Fruit fly (Drosophila melanogaster) whole organism, embryonic: ENCODE results near the gene Agpat1.

ENCODE experiments used
- C15 ChIP-seq: fragments of 200-800 bp; sonication (Bioruptor generic); IDR thresholded peaks from 3 replicates; pipeline ENCODE4 v1.3.6; 2022; ENCODE audit warnings: missing biosample characterization, missing genetic modification characterization
- CG10274 ChIP-seq: fragments of 200-800 bp; sonication (Bioruptor generic); optimal IDR thresholded peaks from 3 replicates; lab custom pipeline; 2017; ENCODE audit warnings: missing biosample characterization, mild to moderate bottlenecking, missing genetic modification characterization
- CG12071 ChIP-seq: fragments of 200-800 bp; sonication (Bioruptor generic); optimal IDR thresholded peaks from 3 replicates; lab custom pipeline; 2018; ENCODE audit warnings: missing biosample characterization, mild to moderate bottlenecking, missing genetic modification characterization
- CG13775 ChIP-seq: fragments of 200-800 bp; sonication (Bioruptor generic); optimal IDR thresholded peaks from 3 replicates; lab custom pipeline; 2017; ENCODE audit warnings: missing biosample characterization, mild to moderate bottlenecking, missing genetic modification characterization
- CG15269 ChIP-seq: fragments of 200-800 bp; sonication (Bioruptor generic); optimal IDR thresholded peaks from 2 replicates; lab custom pipeline; 2018; ENCODE audit warnings: missing biosample characterization, mild to moderate bottlenecking, missing genetic modification characterization, moderate library complexity
- CG1603 ChIP-seq: fragments of 200-800 bp; sonication (Bioruptor generic); optimal IDR thresholded peaks from 2 replicates; lab custom pipeline; 2019; ENCODE audit warnings: missing biosample characterization, mild to moderate bottlenecking, missing genetic modification characterization, moderate library complexity
- CG17361 ChIP-seq: fragments of 200-800 bp; sonication (Bioruptor generic); IDR thresholded peaks from 3 replicates; pipeline ENCODE4 v1.3.6; 2022; ENCODE audit warnings: missing biosample characterization, missing genetic modification characterization
- CG17568 ChIP-seq: fragments of 200-800 bp; sonication (Bioruptor generic); optimal IDR thresholded peaks from 2 replicates; lab custom pipeline; 2018; ENCODE audit warnings: missing biosample characterization, mild to moderate bottlenecking, missing genetic modification characterization, moderate library complexity
- CG2129 ChIP-seq: fragments of 200-800 bp; sonication (Bioruptor generic); IDR thresholded peaks from 2 replicates; pipeline ENCODE4 v1.3.6; 2022; ENCODE audit warnings: missing biosample characterization, missing genetic modification characterization; ENCODE audit not compliant: partially characterized antibody
- CG31224 ChIP-seq: fragments of 200-800 bp; sonication (Bioruptor generic); IDR thresholded peaks from 2 replicates; pipeline ENCODE4 v1.3.6; 2022; ENCODE audit warnings: missing biosample characterization, missing genetic modification characterization
- CG4360 ChIP-seq: fragments of 200-800 bp; sonication (Bioruptor generic); IDR thresholded peaks from 2 replicates; pipeline ENCODE4 v1.3.6; 2022; ENCODE audit warnings: missing biosample characterization, missing genetic modification characterization
- CG6254 ChIP-seq: fragments of 200-800 bp; sonication (Bioruptor generic); optimal IDR thresholded peaks from 3 replicates; lab custom pipeline; 2017; ENCODE audit warnings: mild to moderate bottlenecking, missing biosample characterization, missing genetic modification reagents, missing genetic modification characterization
- Chrac-16 ChIP-seq: fragments of 200-800 bp; sonication (Bioruptor generic); optimal IDR thresholded peaks from 3 replicates; lab custom pipeline; 2016; ENCODE audit warnings: missing biosample characterization, missing genetic modification characterization
- Deaf1 ChIP-seq: fragments of 200-800 bp; optimal IDR thresholded peaks from 3 replicates; lab custom pipeline; 2019; ENCODE audit warnings: missing biosample characterization, mild to moderate bottlenecking, missing genetic modification characterization, moderate library complexity
- Doc2 ChIP-seq: fragments of 200-800 bp; sonication (Bioruptor generic); IDR thresholded peaks from 2 replicates; pipeline ENCODE4 v1.3.6; 2022; ENCODE audit warnings: missing biosample characterization, missing genetic modification characterization
- E2f2 ChIP-seq: fragments of 200-800 bp; sonication (Bioruptor generic); IDR thresholded peaks from 2 replicates; pipeline ENCODE4 v1.3.6; 2022; ENCODE audit warnings: missing biosample characterization, missing genetic modification characterization
- Fer1 ChIP-seq: fragments of 200-800 bp; sonication (Bioruptor generic); optimal IDR thresholded peaks from 2 replicates; lab custom pipeline; 2017; ENCODE audit warnings: missing biosample characterization, mild to moderate bottlenecking, missing genetic modification characterization
- Hey ChIP-seq: fragments of 200-800 bp; sonication (Bioruptor generic); optimal IDR thresholded peaks from 3 replicates; lab custom pipeline; 2018; ENCODE audit warnings: missing biosample characterization, mild to moderate bottlenecking, missing genetic modification characterization
- HmgD ChIP-seq: fragments of 200-800 bp; sonication (Bioruptor generic); optimal IDR thresholded peaks from 3 replicates; lab custom pipeline; 2016; ENCODE audit warnings: missing biosample characterization, missing genetic modification characterization
- HmgZ ChIP-seq: fragments of 200-800 bp; sonication (Bioruptor generic); optimal IDR thresholded peaks from 2 replicates; lab custom pipeline; 2018; ENCODE audit warnings: missing biosample characterization, mild to moderate bottlenecking, missing genetic modification characterization
- Mrtf ChIP-seq: fragments of 200-800 bp; sonication (Bioruptor generic); IDR thresholded peaks from 3 replicates; pipeline ENCODE4 v1.3.6; 2022; ENCODE audit warnings: missing biosample characterization, missing genetic modification characterization
- NC2α ChIP-seq: fragments of 200-800 bp; sonication (Bioruptor generic); optimal IDR thresholded peaks from 2 replicates; lab custom pipeline; 2016; ENCODE audit warnings: missing biosample characterization, missing genetic modification characterization
- NFAT ChIP-seq: fragments of 200-800 bp; sonication (Bioruptor generic); IDR thresholded peaks from 2 replicates; pipeline ENCODE4 v1.3.6; 2022; ENCODE audit warnings: missing biosample characterization, missing genetic modification characterization
- Sin3A ChIP-seq: fragments of >200 bp; optimal IDR thresholded peaks from 2 replicates; lab custom pipeline; 2018
- Sox100B ChIP-seq: fragments of 200-800 bp; sonication (Bioruptor generic); optimal IDR thresholded peaks from 3 replicates; lab custom pipeline; 2018; ENCODE audit warnings: missing biosample characterization, mild to moderate bottlenecking, missing genetic modification characterization
- Spps ChIP-seq: fragments of 200-800 bp; sonication (Bioruptor generic); optimal IDR thresholded peaks from 2 replicates; lab custom pipeline; 2018; ENCODE audit warnings: missing biosample characterization, mild to moderate bottlenecking, missing genetic modification characterization
- Sry-δ ChIP-seq: fragments of 200-800 bp; sonication (Bioruptor generic); optimal IDR thresholded peaks from 2 replicates; lab custom pipeline; 2016; ENCODE audit warnings: missing biosample characterization, missing genetic modification characterization
- Trl ChIP-seq, 3 experiments: fragments of >200 bp in 2 of 3; fragments of 200-800 bp in 1 of 3; sonication (Bioruptor generic) in 1 of 3; optimal IDR thresholded peaks; 2 replicates in 1 of 3; 3 replicates in 2 of 3; lab custom pipeline; 2016 to 2017; ENCODE audit warnings: missing biosample characterization in 1 of 3, missing genetic modification characterization in 1 of 3
- Xrp1 ChIP-seq: fragments of 200-800 bp; sonication (Bioruptor generic); IDR thresholded peaks from 2 replicates; pipeline ENCODE4 v1.3.6; 2022; ENCODE audit warnings: missing biosample characterization, missing genetic modification characterization
- ac ChIP-seq: fragments of 200-800 bp; sonication (Bioruptor generic); optimal IDR thresholded peaks from 3 replicates; lab custom pipeline; 2017; ENCODE audit warnings: missing biosample characterization, mild to moderate bottlenecking, missing genetic modification characterization
- bcd ChIP-seq: fragments of 200-800 bp; sonication (Bioruptor generic); optimal IDR thresholded peaks from 2 replicates; lab custom pipeline; 2017; ENCODE audit warnings: missing biosample characterization, mild to moderate bottlenecking, missing genetic modification characterization
- croc ChIP-seq: fragments of 200-800 bp; sonication (Bioruptor generic); conservative IDR thresholded peaks from 3 replicates; pipeline ENCODE4 v1.3.6; 2022; ENCODE audit warnings: missing biosample characterization, missing genetic modification characterization
- crol ChIP-seq: fragments of 200-800 bp; sonication (Bioruptor generic); IDR thresholded peaks from 2 replicates; pipeline ENCODE4 v1.3.6; 2022; ENCODE audit warnings: missing biosample characterization, missing genetic modification characterization
- dan ChIP-seq: fragments of 200-800 bp; sonication (Bioruptor generic); IDR thresholded peaks from 2 replicates; pipeline ENCODE4 v1.3.6; 2022; ENCODE audit warnings: missing biosample characterization, missing genetic modification characterization
- dm ChIP-seq: fragments of 200-800 bp; sonication (Bioruptor generic); optimal IDR thresholded peaks from 3 replicates; lab custom pipeline; 2016; ENCODE audit warnings: missing biosample characterization, missing genetic modification characterization
- eyg ChIP-seq: fragments of 200-800 bp; sonication (Bioruptor generic); optimal IDR thresholded peaks from 3 replicates; lab custom pipeline; 2016; ENCODE audit warnings: missing biosample characterization, missing genetic modification characterization
- fd3F ChIP-seq: fragments of 200-800 bp; sonication (Bioruptor generic); optimal IDR thresholded peaks from 2 replicates; lab custom pipeline; 2018; ENCODE audit warnings: missing biosample characterization, mild to moderate bottlenecking, missing genetic modification characterization, moderate library complexity
- gro ChIP-seq: fragments of 200-800 bp; sonication (Bioruptor generic); optimal IDR thresholded peaks from 2 replicates; lab custom pipeline; 2016; ENCODE audit warnings: missing biosample characterization, missing genetic modification characterization
- jing ChIP-seq: fragments of 200-800 bp; sonication (Bioruptor generic); optimal IDR thresholded peaks from 2 replicates; lab custom pipeline; 2018; ENCODE audit warnings: missing biosample characterization, mild to moderate bottlenecking, missing genetic modification characterization
- luna ChIP-seq: fragments of 200-800 bp; sonication (Bioruptor generic); optimal IDR thresholded peaks from 2 replicates; lab custom pipeline; 2016; ENCODE audit warnings: missing biosample characterization, missing genetic modification characterization
- pb ChIP-seq: fragments of 200-800 bp; sonication (Bioruptor generic); optimal IDR thresholded peaks from 3 replicates; lab custom pipeline; 2016; ENCODE audit warnings: missing biosample characterization, missing genetic modification characterization
- seq ChIP-seq: fragments of 200-800 bp; sonication (Bioruptor generic); IDR thresholded peaks from 2 replicates; pipeline ENCODE4 v1.3.6; 2022; ENCODE audit warnings: missing biosample characterization, missing genetic modification characterization
- slbo ChIP-seq: fragments of 200-800 bp; sonication (Bioruptor generic); IDR thresholded peaks from 2 replicates; pipeline ENCODE4 v1.3.6; 2022; ENCODE audit warnings: missing biosample characterization, missing genetic modification characterization
- slp2 ChIP-seq: fragments of 200-800 bp; sonication (Bioruptor generic); optimal IDR thresholded peaks from 2 replicates; lab custom pipeline; 2016; ENCODE audit warnings: missing biosample characterization, missing genetic modification characterization
- sqz ChIP-seq: fragments of 200-800 bp; sonication (Bioruptor generic); optimal IDR thresholded peaks from 3 replicates; lab custom pipeline; 2018; ENCODE audit warnings: missing biosample characterization, mild to moderate bottlenecking, missing genetic modification characterization
- tap ChIP-seq: fragments of 200-800 bp; optimal IDR thresholded peaks from 3 replicates; lab custom pipeline; 2019; ENCODE audit warnings: missing biosample characterization, mild to moderate bottlenecking, missing genetic modification characterization, moderate library complexity
- ttk ChIP-seq: fragments of 200-800 bp; sonication (Bioruptor generic); IDR thresholded peaks from 2 replicates; pipeline ENCODE4 v2.1.2; 2022; ENCODE audit warnings: missing biosample characterization, missing genetic modification characterization
- tup ChIP-seq: fragments of 200-800 bp; sonication (Bioruptor generic); optimal IDR thresholded peaks from 2 replicates; lab custom pipeline; 2016; ENCODE audit warnings: missing biosample characterization, mild to moderate bottlenecking, missing genetic modification characterization, moderate library complexity
- twi ChIP-seq: fragments of 200-800 bp; optimal IDR thresholded peaks from 2 replicates; lab custom pipeline; 2019; ENCODE audit warnings: missing biosample characterization, mild to moderate bottlenecking, missing genetic modification characterization, moderate library complexity
- zf30C ChIP-seq: fragments of 200-800 bp; sonication (Bioruptor generic); optimal IDR thresholded peaks from 3 replicates; lab custom pipeline; 2018; ENCODE audit warnings: missing biosample characterization, mild to moderate bottlenecking, missing genetic modification characterization
- zfh1 ChIP-seq: fragments of 200-800 bp; sonication (Bioruptor generic); IDR thresholded peaks from 3 replicates; pipeline ENCODE4 v1.3.6; 2022; ENCODE audit warnings: missing biosample characterization, missing genetic modification characterization

Gene Agpat1

DNA sequence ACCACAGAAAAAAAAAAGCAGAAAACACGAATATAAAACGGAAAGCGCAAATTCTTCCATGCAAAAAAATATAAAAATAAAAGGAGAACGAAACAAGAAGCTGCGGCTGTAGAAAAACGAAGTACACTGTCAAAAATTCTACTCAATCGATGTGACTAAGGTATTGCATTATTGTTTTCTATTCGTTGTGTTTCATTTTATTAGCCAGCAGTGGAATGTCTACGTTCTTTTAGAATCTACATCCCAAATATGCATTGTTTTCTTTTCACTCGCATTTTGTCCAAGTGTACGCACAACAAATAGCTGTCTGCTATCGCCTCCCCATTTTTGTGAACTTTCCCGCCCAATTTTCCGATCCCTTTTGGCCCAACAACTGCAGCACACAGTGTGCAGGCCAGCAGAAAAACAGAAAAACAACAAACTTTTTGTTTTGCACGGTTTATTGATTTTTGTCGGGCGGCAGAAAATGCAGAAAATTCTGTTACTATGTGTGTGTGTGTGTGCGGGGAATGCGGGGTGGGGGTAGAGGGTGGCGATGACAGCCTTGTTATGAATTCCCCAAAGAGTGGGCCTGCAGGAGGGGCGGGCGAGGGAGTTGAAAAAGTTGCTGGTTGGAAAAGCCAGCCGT is 45.8 kb upstream of the Agpat1 start (continued):
- TF ChIP-seq C15 = no peak
- peak; percentile 52 for TF ChIP-seq dm
- peak; percentile 43 for TF ChIP-seq CG31224
- peak; percentile 28 for TF ChIP-seq CG17568
- peak; percentile 11 for TF ChIP-seq NC2α (GFP tag; lab: Kevin White, UChicago)
- peak; percentile 67 for TF ChIP-seq bcd (GFP tag; lab: Kevin White, UChicago)
- no peak for TF ChIP-seq E2f2
- TF ChIP-seq CG15269 (tag; lab: Kevin White, UChicago) = peak; percentile 67
- peak; percentile 49 for TF ChIP-seq sqz (GFP tag; lab: Kevin White, UChicago)
- peak; percentile 26 for TF ChIP-seq HmgZ
- TF ChIP-seq Deaf1 (tag; lab: Kevin White, UChicago) = peak; percentile 6
- peak; percentile 50 for TF ChIP-seq CG12071 (GFP tag; lab: Kevin White, UChicago)
- TF ChIP-seq CG2129 (GFP tag; lab: Robert Waterston, UW) = no peak
- no peak for TF ChIP-seq Sin3A (lab: Kevin White, UChicago)
- TF ChIP-seq jing (GFP tag; lab: Kevin White, UChicago) = peak; percentile 31
- TF ChIP-seq CG13775 (GFP tag; lab: Kevin White, UChicago) = peak; percentile 60
- peak; percentile 43 for TF ChIP-seq CG10274 (GFP tag; lab: Kevin White, UChicago)
- 0 out of 2 replicates have a peak, but pooled peaks have one; percentile 7 for TF ChIP-seq crol
- no peak for TF ChIP-seq ac (GFP tag; lab: Kevin White, UChicago)
- TF ChIP-seq fd3F (GFP tag; lab: Kevin White, UChicago) = peak; percentile 3
- TF ChIP-seq tap (tag; lab: Kevin White, UChicago) = peak; percentile 33
- TF ChIP-seq twi (tag; lab: Kevin White, UChicago) = no peak
- TF ChIP-seq CG17361 (GFP tag; lab: Robert Waterston, UW) = peak; percentile 76
- peak; percentile 73 for TF ChIP-seq Fer1 (GFP tag; lab: Kevin White, UChicago)
- TF ChIP-seq Mrtf = no peak
- peak; percentile 45 for TF ChIP-seq zf30C
- peak; percentile 20 for TF ChIP-seq Spps (tag; lab: Kevin White, UChicago)
- peak; percentile 57 for TF ChIP-seq tup
- no peak for TF ChIP-seq dan (GFP tag; lab: Robert Waterston, UW)
- peak; percentile 62 for TF ChIP-seq CG6254 (GFP tag; lab: Kevin White, UChicago)
- TF ChIP-seq CG4360 = no peak
- TF ChIP-seq Sry-δ = peak; percentile 21
- TF ChIP-seq eyg = peak; percentile 49
- TF ChIP-seq Sox100B = peak; percentile 57
- TF ChIP-seq Doc2 (GFP tag; lab: Robert Waterston, UW) = no peak
- no peak for TF ChIP-seq NFAT (GFP tag; lab: Robert Waterston, UW)
- peak; percentile 61 for TF ChIP-seq slp2 (GFP tag; lab: Kevin White, UChicago)
- peak; percentile 63 for TF ChIP-seq ttk (GFP tag; lab: Robert Waterston, UW)
- TF ChIP-seq Hey = no peak
- TF ChIP-seq luna (GFP tag; lab: Kevin White, UChicago) = no peak
- TF ChIP-seq zfh1 (GFP tag; lab: Robert Waterston, UW) = peak; percentile 69
- TF ChIP-seq croc (GFP tag; lab: Robert Waterston, UW) = peak; percentile 33; the same call in 2 of the 3 replicates
- peak; percentile 55 for TF ChIP-seq pb (GFP tag; lab: Kevin White, UChicago)
- no peak for TF ChIP-seq HmgD (GFP tag; lab: Kevin White, UChicago)
- peak; percentile 20 for TF ChIP-seq gro
- TF ChIP-seq slbo (GFP tag; lab: Robert Waterston, UW) = peak; percentile 81
- peak; percentile 75 for TF ChIP-seq Chrac-16
- TF ChIP-seq seq (GFP tag; lab: Robert Waterston, UW) = peak; percentile 30; the same call in 1 of the 2 replicates
- TF ChIP-seq CG1603 (tag; lab: Kevin White, UChicago) = peak; percentile 79
- TF ChIP-seq Xrp1 = peak; percentile 68; the same call in 1 of the 2 replicates
- no peak for TF ChIP-seq Trl (optimal IDR thresholded peaks at IDR 0.05; lab: Kevin White, UChicago)
- peak; percentile 76 for TF ChIP-seq Trl (GFP tag; optimal IDR thresholded peaks at IDR 0.05; lab: Kevin White, UChicago)
